Worm (Caenorhabditis elegans): ENCODE results near the gene ztf-27.

Gene ztf-27

DNA sequence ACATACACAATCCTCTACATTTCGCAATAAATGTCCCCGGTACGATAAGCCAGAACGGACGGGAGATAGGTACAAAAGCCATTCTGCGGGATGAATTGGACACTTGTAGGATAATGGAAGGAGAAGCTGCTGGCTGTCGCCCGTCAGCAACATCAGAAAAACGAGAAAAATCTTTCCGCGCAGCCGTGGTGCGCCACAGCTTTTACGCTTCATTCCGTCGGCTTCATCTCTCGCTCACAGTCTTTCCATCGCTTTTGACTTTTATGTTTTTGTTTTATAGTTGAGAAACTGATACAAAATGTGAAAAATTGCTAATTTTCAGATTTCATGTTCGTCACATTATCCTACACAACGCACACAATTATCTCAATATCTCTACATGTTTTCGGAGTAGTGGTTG, 39.1 kb upstream of the ztf-27 start, which contains the start of gene C07E3.10:
Gene C07E3.10, plus strand, starts transcription at position 301 of the 400 bp plus-strand sequence.
- TF ChIP-seq cebp-1 (GFP tag; IDR thresholded peaks at IDR 0.05) (no peak), cebp-1 (tag; optimal IDR thresholded peaks at IDR 0.05) (peak; percentile 53), F10E7.11 (tag; optimal IDR thresholded peaks at IDR 0.05) (no peak), madf-6 (GFP tag; IDR thresholded peaks at IDR 0.05) (peak; percentile 37; the same call in 1 of the 2 replicates)

ce11 chrII:10349915-10350314, 35.2 kb upstream of the ztf-27 start, which contains the start of gene stip-1:
stip-1 (minus strand) TSS chrII:10350012.
- TF ChIP-seq rpc-1 (optimal IDR thresholded peaks at IDR 0.05) (no peak), rpc-1 (tag; optimal IDR thresholded peaks at IDR 0.05) (no peak), lir-1 (GFP tag; conservative IDR thresholded peaks at IDR 0.05) (no peak), cebp-1 (GFP tag; IDR thresholded peaks at IDR 0.05) (no peak), cebp-1 (tag; optimal IDR thresholded peaks at IDR 0.05) (peak; percentile 48), tbx-9 (tag; optimal IDR thresholded peaks at IDR 0.05; ENCODE audit: borderline replicate concordance) (no peak), F52B5.7 (tag; optimal IDR thresholded peaks at IDR 0.05) (no peak), nhr-80 (tag; optimal IDR thresholded peaks at IDR 0.05) (no peak)

- TF ChIP-seq ceh-40 (GFP tag; IDR thresholded peaks at IDR 0.05) (no peak), lin-35 (GFP tag; optimal IDR thresholded peaks at IDR 0.05) (peak in 1 of 3 experiments; percentile 58), efl-1 (GFP tag; optimal IDR thresholded peaks at IDR 0.05) (peak; percentile 53), lin-54 (GFP tag; optimal IDR thresholded peaks at IDR 0.05) (peak; percentile 79), dpl-1 (GFP tag; optimal IDR thresholded peaks at IDR 0.05) (peak; percentile 66), attf-3 (GFP tag; conservative IDR thresholded peaks at IDR 0.05) (peak; percentile 90), ztf-3 (GFP tag; optimal IDR thresholded peaks at IDR 0.05) (no peak), hlh-12 (tag; optimal IDR thresholded peaks at IDR 0.05) (no peak)
Observed at ce11 chrII:10350487-10350886, 34.6 kb upstream of the ztf-27 start, which contains the start of gene C07E3.9. C07E3.9 (plus strand) TSS chrII:10350756.

DNA sequence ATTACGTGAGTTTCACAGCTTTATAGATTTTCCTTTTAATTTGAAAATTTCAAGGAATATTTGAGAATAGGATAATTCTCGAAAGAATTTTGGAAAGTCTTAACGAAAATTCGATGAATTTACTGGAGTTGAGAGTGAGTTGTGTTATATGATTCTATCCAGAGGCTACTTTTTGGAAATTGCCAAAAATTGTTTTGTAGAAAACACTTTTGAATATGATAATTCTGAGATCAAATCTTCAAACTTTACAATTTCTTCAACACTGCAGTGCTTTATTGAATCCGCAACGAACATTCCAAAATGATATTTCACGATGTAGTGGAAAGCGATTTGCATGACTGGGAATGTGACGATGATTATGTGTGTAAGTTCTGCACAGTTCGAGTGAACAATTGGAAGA, 33.2 kb upstream of the ztf-27 start, which contains the start of gene C07E3.8:
Gene C07E3.8, plus strand, starts transcription at position 301 of the 400 bp plus-strand sequence.
- no peak for TF ChIP-seq F39B2.1 (GFP tag; IDR thresholded peaks at IDR 0.05)
- no peak for TF ChIP-seq ztf-28 (GFP tag; IDR thresholded peaks at IDR 0.05)
- TF ChIP-seq F33H1.4 (GFP tag; IDR thresholded peaks at IDR 0.05) = no peak
- TF ChIP-seq F49E8.2 (tag; optimal IDR thresholded peaks at IDR 0.05; ENCODE audit: insufficient read depth) = no peak
- no peak for TF ChIP-seq Y95B8A.8 (GFP tag; IDR thresholded peaks at IDR 0.05)
- TF ChIP-seq F57C9.4 (tag; optimal IDR thresholded peaks at IDR 0.05) = no peak
- TF ChIP-seq ets-4 (GFP tag; optimal IDR thresholded peaks at IDR 0.05) = no peak
- TF ChIP-seq nfyb-1 (GFP tag; IDR thresholded peaks at IDR 0.05) = no peak
- TF ChIP-seq ceh-100 (GFP tag; IDR thresholded peaks at IDR 0.05) = no peak
- TF ChIP-seq madf-8 (GFP tag; conservative IDR thresholded peaks at IDR 0.05) = no peak
- no peak for TF ChIP-seq Y53G8AR.9 (GFP tag; conservative IDR thresholded peaks at IDR 0.05)
- TF ChIP-seq egrh-3 (GFP tag; IDR thresholded peaks at IDR 0.05) = no peak
- TF ChIP-seq rec-8 (tag; optimal IDR thresholded peaks at IDR 0.05) = no peak
- no peak for TF ChIP-seq nfya-2 (GFP tag; IDR thresholded peaks at IDR 0.05)
- no peak for TF ChIP-seq madf-10 (tag; optimal IDR thresholded peaks at IDR 0.05)
- no peak for TF ChIP-seq let-526 (GFP tag; IDR thresholded peaks at IDR 0.05)
